Worm (Caenorhabditis elegans): ENCODE results near the gene ampd-1.

The ampd-1 gene

ce11 chrII:5241560-5241959, 38.4 kb downstream of the ampd-1 start, which contains the start of gene T16D1.1:
T16D1.1 (minus strand) TSS chrII:5241660.
- TF ChIP-seq K11D2.4 (GFP tag; IDR thresholded peaks at IDR 0.05) (no peak), ztf-25 (GFP tag; IDR thresholded peaks at IDR 0.05) (no peak), bed-1 (GFP tag; IDR thresholded peaks at IDR 0.05) (no peak), snpc-1.3 (tag; optimal IDR thresholded peaks at IDR 0.05; ENCODE audit: insufficient read depth) (no peak), Y79H2A.3 (GFP tag; conservative IDR thresholded peaks at IDR 0.05) (no peak), lag-1 (GFP tag; IDR thresholded peaks at IDR 0.05) (no peak), xnd-1 (tag; optimal IDR thresholded peaks at IDR 0.05) (no peak), lsl-1 (GFP tag; optimal IDR thresholded peaks at IDR 0.05) (no peak)

ce11 chrII:5246791-5247361, 43.8 kb downstream of the ampd-1 start, which contains the start of gene ptr-6:
ptr-6 (minus strand) TSS chrII:5246837.
- TF ChIP-seq ccch-3 (GFP tag; optimal IDR thresholded peaks at IDR 0.05) = no peak
- TF ChIP-seq rcor-1 (GFP tag; IDR thresholded peaks at IDR 0.05) = no peak
- TF ChIP-seq xnd-1 (tag; optimal IDR thresholded peaks at IDR 0.05) = no peak
- no peak for TF ChIP-seq egl-18 (GFP tag; IDR thresholded peaks at IDR 0.05)
- TF ChIP-seq sdz-38 (tag; optimal IDR thresholded peaks at IDR 0.05) = no peak
- no peak for TF ChIP-seq let-607 (tag; optimal IDR thresholded peaks at IDR 0.05)
- no peak for TF ChIP-seq F33H1.4 (GFP tag; IDR thresholded peaks at IDR 0.05)
- TF ChIP-seq madf-8 (GFP tag; conservative IDR thresholded peaks at IDR 0.05) = no peak
- no peak for TF ChIP-seq somi-1 (GFP tag; optimal IDR thresholded peaks at IDR 0.05)
- TF ChIP-seq F52B5.7 (tag; optimal IDR thresholded peaks at IDR 0.05) = no peak
- no peak for TF ChIP-seq mxl-1 (tag; optimal IDR thresholded peaks at IDR 0.05)
- no peak for TF ChIP-seq zim-3 (tag; optimal IDR thresholded peaks at IDR 0.05)
- no peak for TF ChIP-seq hlh-26 (GFP tag; conservative IDR thresholded peaks at IDR 0.05)
- TF ChIP-seq nfya-1 (tag; optimal IDR thresholded peaks at IDR 0.05; ENCODE audit: borderline replicate concordance, insufficient read depth) = no peak
- no peak for TF ChIP-seq ceh-91 (GFP tag; IDR thresholded peaks at IDR 0.05)
- TF ChIP-seq gei-17 (GFP tag; optimal IDR thresholded peaks at IDR 0.05) = no peak
- no peak for TF ChIP-seq pha-4 (tag; optimal IDR thresholded peaks at IDR 0.05)
- TF ChIP-seq F22D6.2 (tag; optimal IDR thresholded peaks at IDR 0.05) = no peak
- TF ChIP-seq pbrm-1 (GFP tag; IDR thresholded peaks at IDR 0.05) = no peak

- TF ChIP-seq cebp-2 (GFP tag; IDR thresholded peaks at IDR 0.05) (no peak), Y56A3A.18 (GFP tag; IDR thresholded peaks at IDR 0.05) (no peak), K12H6.12 (tag; optimal IDR thresholded peaks at IDR 0.05) (no peak), F49E8.2 (tag; optimal IDR thresholded peaks at IDR 0.05; ENCODE audit: insufficient read depth) (no peak), atf-7 (tag; optimal IDR thresholded peaks at IDR 0.05) (no peak), egrh-3 (GFP tag; IDR thresholded peaks at IDR 0.05) (no peak), B0019.2 (GFP tag; conservative IDR thresholded peaks at IDR 0.05) (no peak), lin-40 (tag; optimal IDR thresholded peaks at IDR 0.05) (no peak), snpc-1.1 (tag; optimal IDR thresholded peaks at IDR 0.05; ENCODE audit: insufficient read depth) (no peak), Y79H2A.3 (GFP tag; conservative IDR thresholded peaks at IDR 0.05) (no peak), hsf-1 (GFP tag; IDR thresholded peaks at IDR 0.05) (no peak), dpff-1 (tag; optimal IDR thresholded peaks at IDR 0.05) (no peak), egl-44 (GFP tag; IDR thresholded peaks at IDR 0.05) (no peak), sdz-38 (tag; optimal IDR thresholded peaks at IDR 0.05) (no peak), attf-3 (GFP tag; conservative IDR thresholded peaks at IDR 0.05) (no peak)
Measured at ce11 chrII:5255435-5255834, 52.3 kb downstream of the ampd-1 start, which contains the start of gene frpr-4. frpr-4 (minus strand) TSS chrII:5255535.
